Worm (Caenorhabditis elegans): Measurements from ENCODE around the gene acy-4.

Gene acy-4

DNA sequence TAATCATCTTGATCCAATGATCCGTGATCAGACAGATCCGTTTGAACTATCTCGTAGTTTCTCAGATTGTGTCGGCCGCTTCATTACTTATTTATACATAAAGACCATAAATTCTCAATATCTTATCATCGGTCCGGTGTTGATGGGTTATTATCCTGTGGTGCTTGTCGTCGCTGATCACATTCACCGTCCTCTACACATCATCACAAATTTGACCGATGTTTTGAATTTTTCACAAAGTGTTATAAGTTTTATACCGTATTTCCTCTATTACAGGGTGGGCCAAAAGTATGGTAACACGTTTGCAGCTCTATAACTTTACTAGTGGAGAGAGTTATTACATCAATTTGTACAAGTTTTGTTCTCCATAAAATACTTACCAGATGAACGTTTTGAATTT, 42.7 kb downstream of the acy-4 start:
- TF ChIP-seq W03F9.2 (tag; optimal IDR thresholded peaks at IDR 0.05) = no peak
- TF ChIP-seq dao-5 (tag; optimal IDR thresholded peaks at IDR 0.05) = no peak
- no peak for TF ChIP-seq him-1 (tag; optimal IDR thresholded peaks at IDR 0.05)

DNA sequence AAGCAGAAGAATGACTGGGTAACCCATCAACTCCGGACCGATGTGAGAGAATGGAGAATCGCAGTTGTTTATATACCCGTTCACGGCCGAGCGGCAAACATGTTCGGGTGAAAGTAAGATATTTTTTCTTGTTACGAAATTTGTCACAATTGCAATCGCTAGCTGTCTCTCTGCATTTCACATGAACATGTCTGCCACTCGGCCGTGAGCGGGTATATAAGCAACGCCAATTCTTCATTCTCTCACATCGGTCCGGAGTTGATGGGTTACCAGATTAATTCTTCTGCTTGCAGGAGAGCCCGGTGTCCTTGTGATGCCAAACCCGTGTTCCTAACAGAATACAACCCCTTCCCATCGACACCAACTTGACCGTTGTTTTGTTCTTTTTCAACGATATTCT, 43.6 kb downstream of the acy-4 start:
- TF ChIP-seq him-1 (tag; optimal IDR thresholded peaks at IDR 0.05) (no peak), W03F9.2 (tag; optimal IDR thresholded peaks at IDR 0.05) (no peak), dao-5 (tag; optimal IDR thresholded peaks at IDR 0.05) (no peak)

DNA sequence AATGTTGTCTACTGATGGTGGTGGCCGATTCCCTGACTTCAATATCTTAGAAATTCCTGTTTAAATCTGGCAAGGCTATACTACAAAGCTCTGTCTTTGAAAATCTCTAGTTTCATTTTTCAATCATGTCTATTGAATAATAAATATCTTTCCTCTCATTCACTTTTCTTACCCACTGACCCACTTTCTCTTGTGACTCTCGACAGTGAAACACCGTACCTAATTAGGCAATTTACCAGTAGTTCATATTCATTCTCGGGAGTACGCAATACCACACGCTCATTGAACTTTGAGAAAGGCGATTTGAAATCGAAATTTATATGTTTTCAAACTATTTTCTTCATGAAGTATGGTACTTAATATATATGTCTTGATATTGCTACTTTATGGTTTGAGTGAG, 45.9 kb downstream of the acy-4 start, which contains the start of gene CD4.11:
CD4.11 (plus strand) TSS at position 301 of the 400 bp plus-strand sequence.
- TF ChIP-seq dao-5 (tag; optimal IDR thresholded peaks at IDR 0.05) (no peak), W03F9.2 (tag; optimal IDR thresholded peaks at IDR 0.05) (no peak), him-1 (tag; optimal IDR thresholded peaks at IDR 0.05) (no peak)

DNA sequence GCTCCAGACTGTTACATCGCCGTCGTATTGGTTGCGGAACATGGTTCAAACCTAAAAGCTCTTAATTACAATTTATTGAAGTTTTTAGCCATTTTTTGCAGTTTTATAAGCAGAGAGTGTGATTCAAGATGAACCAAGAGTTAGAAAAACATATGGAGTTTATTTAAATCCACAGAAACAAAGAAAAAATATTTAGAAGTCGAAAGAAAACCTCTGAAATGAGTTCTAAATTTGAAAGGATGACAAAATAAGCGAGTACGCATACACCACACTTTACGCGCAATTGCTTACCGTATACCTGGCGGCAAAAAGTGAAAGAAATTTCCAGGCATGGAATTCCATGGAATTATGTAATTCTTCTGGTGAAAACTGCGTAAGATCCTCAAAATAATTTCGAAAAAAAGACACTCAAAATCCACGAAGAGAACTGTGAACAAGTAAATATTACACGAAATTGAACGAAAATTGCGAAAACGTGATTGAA, 46.4 kb downstream of the acy-4 start, which contains the start of gene pas-6:
pas-6 (minus strand) TSS at position 51 of the 484 bp plus-strand sequence.
- TF ChIP-seq dao-5 (tag; optimal IDR thresholded peaks at IDR 0.05) (no peak), W03F9.2 (tag; optimal IDR thresholded peaks at IDR 0.05) (peak; percentile 10)

DNA sequence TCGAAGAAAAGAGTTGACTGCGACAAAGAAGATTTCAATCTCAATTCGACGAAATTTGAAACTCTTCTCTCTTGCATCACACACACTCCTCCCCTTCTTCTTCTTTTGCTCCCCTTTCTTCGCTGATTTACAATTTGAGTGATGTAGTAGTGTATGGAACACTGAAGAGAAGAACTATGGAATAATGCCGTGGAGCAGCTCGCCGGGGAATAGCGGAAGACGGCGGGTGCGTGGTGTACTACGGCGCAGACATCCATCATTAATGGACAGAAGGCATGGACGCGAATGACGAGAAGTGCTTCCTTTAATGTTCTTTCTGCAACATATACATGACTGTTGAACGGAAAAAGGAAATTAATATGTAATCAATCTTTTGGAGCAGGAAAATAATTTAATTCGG, 47.8 kb downstream of the acy-4 start:
- no peak for TF ChIP-seq him-1 (tag; optimal IDR thresholded peaks at IDR 0.05)
- TF ChIP-seq W03F9.2 (tag; optimal IDR thresholded peaks at IDR 0.05) = no peak
- no peak for TF ChIP-seq dao-5 (tag; optimal IDR thresholded peaks at IDR 0.05)

DNA sequence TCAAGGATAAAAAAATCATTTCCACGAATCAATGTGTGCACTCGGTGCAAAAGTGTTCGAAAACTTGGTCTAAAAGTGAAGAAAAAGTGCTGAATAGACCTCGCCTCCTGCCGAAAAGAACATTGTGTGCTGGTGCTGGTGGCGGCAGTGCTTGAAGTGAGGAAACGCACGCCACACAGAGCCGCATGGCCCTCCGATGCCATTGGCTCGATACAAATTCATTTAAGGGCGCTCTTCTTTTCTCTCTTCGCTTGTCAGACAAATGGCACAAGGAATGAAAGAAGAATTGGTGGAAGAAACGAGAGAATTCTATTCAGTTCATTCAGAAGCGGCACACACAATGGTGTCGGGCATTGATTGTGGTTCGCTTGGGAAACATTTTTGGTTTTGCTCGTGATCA, 48.4 kb downstream of the acy-4 start:
- TF ChIP-seq W03F9.2 (tag; optimal IDR thresholded peaks at IDR 0.05) (no peak), him-1 (tag; optimal IDR thresholded peaks at IDR 0.05) (no peak), dao-5 (tag; optimal IDR thresholded peaks at IDR 0.05) (no peak)

DNA sequence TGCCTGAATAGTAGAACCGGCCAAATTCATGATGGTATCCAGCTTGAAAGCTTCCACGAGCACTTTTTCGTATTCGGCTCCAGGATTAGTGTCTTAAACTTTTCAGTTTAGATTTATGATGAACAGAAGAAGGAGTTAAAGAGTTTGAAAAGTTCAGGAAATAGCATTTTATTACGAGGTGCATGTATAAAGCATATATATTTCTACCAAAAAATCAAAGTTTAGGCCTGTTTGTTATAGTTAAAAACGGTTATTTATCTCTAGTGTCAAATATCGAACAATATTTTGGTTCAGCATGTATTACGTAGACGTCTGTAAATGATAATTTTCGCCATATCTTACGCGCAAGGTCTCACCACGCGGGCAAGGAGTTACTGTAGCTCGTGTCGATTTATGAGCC, 49.4 kb downstream of the acy-4 start, which contains the start of gene klc-2:
klc-2 (minus strand) TSS at position 101 of the 400 bp plus-strand sequence.
- TF ChIP-seq him-1 (tag; optimal IDR thresholded peaks at IDR 0.05) (no peak), dao-5 (tag; optimal IDR thresholded peaks at IDR 0.05) (no peak), W03F9.2 (tag; optimal IDR thresholded peaks at IDR 0.05) (no peak)

DNA sequence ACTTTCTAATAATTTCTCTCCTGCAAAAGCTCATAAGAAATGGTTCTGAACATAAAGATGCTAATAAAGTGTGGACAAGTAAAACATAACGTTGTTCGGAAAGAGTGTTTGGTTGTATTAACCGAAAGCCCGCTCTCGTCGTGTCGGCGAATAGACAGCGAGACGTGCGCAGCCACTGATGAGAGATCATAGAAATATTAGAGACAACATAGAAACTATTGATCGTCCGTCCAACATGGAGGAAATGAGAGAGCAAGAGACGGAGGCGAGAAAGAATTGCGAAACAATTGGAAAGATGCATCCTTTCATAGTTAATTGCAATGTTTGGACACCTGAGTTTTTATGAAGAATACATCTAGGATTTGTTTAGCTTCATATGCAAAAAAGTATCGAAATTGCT, 50.2 kb downstream of the acy-4 start:
- TF ChIP-seq W03F9.2 (tag; optimal IDR thresholded peaks at IDR 0.05) (no peak), him-1 (tag; optimal IDR thresholded peaks at IDR 0.05) (no peak)

DNA sequence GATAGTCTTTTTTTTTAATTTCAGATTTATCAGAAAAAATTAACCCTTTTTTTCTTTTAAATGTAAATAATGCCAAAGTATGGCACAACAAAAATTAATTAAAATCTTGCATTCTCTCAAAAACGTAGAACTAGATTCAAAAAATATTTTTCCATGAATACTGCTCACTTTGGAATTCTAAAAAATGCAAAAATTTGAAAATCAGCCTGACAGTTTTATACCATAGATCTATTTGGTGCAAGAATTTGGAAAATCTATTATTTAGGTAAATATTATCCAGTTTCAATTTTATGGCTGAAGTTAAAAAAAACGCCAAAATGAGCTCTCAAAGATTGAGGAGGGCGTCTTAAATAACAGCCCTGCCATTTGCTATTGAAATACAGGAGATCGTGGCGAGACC, 51.0 kb downstream of the acy-4 start:
- TF ChIP-seq dao-5 (tag; optimal IDR thresholded peaks at IDR 0.05) (no peak), W03F9.2 (tag; optimal IDR thresholded peaks at IDR 0.05) (no peak), him-1 (tag; optimal IDR thresholded peaks at IDR 0.05) (no peak)

DNA sequence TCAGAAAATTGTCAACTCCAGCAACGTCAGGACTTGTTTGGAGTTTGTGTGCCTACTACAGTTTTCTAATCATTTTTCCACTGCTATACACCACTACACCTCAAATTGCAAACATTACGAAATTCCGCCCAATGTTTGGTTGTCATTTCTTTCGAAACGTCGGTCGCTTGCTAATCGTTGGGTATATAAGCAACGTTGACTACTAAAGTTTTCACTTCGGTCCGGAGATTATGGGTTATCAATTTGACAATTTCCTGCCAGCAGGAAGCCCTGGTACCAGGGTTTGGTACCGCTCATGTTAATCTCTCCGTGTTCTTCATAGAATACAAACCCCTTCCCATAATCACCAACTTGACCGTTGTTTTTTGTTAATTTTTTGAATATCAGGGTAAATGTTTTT, 54.7 kb downstream of the acy-4 start:
- peak; percentile 27 for TF ChIP-seq him-1 (tag; optimal IDR thresholded peaks at IDR 0.05)
- no peak for TF ChIP-seq dao-5 (tag; optimal IDR thresholded peaks at IDR 0.05)
- peak; percentile 54 for TF ChIP-seq W03F9.2 (tag; optimal IDR thresholded peaks at IDR 0.05)

Data from whole organism, L4/young adult.